Worm (Caenorhabditis elegans): ENCODE measurements around the gene metr-1.

DNA sequence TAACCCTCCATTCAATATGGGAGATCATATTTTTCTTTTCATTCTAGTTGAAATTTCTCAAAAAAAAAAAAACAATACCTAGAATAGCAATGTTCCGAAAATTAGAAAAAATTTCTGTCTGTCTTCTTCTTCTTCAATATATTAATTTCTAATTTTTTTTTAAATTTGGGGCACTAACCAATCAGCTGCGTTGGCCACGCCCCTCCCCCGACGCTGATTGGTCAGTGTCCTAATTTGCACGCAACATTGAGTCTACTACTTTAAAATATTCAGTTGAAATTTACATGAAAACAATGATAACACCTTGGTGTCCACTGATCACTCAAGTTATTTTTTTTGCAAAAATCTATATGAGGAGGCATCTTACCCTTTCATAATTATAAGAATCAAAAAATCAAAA is 30.4 kb upstream of the metr-1 start:
- TF ChIP-seq unc-62 (GFP tag; optimal IDR thresholded peaks at IDR 0.05), result no peak
- no peak for TF ChIP-seq nhr-85 (tag)
- TF ChIP-seq ztf-4 (tag; optimal IDR thresholded peaks at IDR 0.05), result no peak
- no peak for TF ChIP-seq unc-30 (tag; optimal IDR thresholded peaks at IDR 0.05)
- no peak for TF ChIP-seq sptf-1 (tag; optimal IDR thresholded peaks at IDR 0.05)
- TF ChIP-seq ama-1 (optimal IDR thresholded peaks at IDR 0.05), result no peak

Measured in whole organism, L1 larva.